Worm (Caenorhabditis elegans) whole organism, L1 larva: ENCODE results near the gene sec-24.1.

Experiments
- aha-1 ChIP-seq: fragments of 150-350 bp; optimal IDR thresholded peaks from 2 replicates; lab custom pipeline; 2014; ENCODE audit warnings: missing biosample characterization, missing genetic modification characterization
- ceh-82 ChIP-seq, 3 experiments: fragments of 150-350 bp in 1 of 3; sonication (generic microtip) in 2 of 3; optimal IDR thresholded peaks; 2 replicates each; lab custom pipeline; 2014 to 2017; ENCODE audit warnings: missing biosample characterization in 3 of 3, missing genetic modification characterization in 3 of 3
- ceh-90 ChIP-seq: sonication (generic microtip); optimal IDR thresholded peaks from 2 replicates; lab custom pipeline; 2016; ENCODE audit warnings: missing genetic modification characterization, missing compliant biosample characterization
- jun-1 ChIP-seq: fragments of 150-350 bp; optimal IDR thresholded peaks from 2 replicates; lab custom pipeline; 2014; ENCODE audit warnings: missing biosample characterization, missing genetic modification reagents, missing genetic modification characterization
- nhr-28 ChIP-seq: fragments of 150-350 bp; optimal IDR thresholded peaks from 2 replicates; lab custom pipeline; 2014; ENCODE audit warnings: missing biosample characterization, missing genetic modification characterization
- nhr-85 ChIP-seq: sonication (generic microtip); peaks from one replicate; lab custom pipeline; 2016; ENCODE audit warnings: missing genetic modification characterization, inconsistent platforms, missing compliant biosample characterization
- rnt-1 ChIP-seq: sonication (generic microtip); optimal IDR thresholded peaks from 2 replicates; lab custom pipeline; 2016; ENCODE audit warnings: mild to moderate bottlenecking, missing genetic modification characterization, moderate library complexity, missing compliant biosample characterization
- snpc-4 ChIP-seq: fragments of 150-350 bp; optimal IDR thresholded peaks from 2 replicates; lab custom pipeline; 2014; ENCODE audit warnings: missing biosample characterization, missing genetic modification characterization
- unc-30 ChIP-seq: sonication (generic microtip); optimal IDR thresholded peaks from 2 replicates; lab custom pipeline; 2017; ENCODE audit warnings: missing biosample characterization, missing genetic modification characterization

ce11 chrIV:11597079-11597478 lies 31.1 kb upstream of the sec-24.1 start:
- TF ChIP-seq ceh-90 (tag; lab: Kevin White, UChicago) (no peak), jun-1 (tag; lab: Kevin White, UChicago) (no peak), nhr-28 (no peak), nhr-85 (tag; lab: Kevin White, UChicago) (no peak), snpc-4 (no peak), ceh-82 (tag; optimal IDR thresholded peaks at IDR 0.05; lab: Kevin White, UChicago) (no peak), rnt-1 (tag; lab: Kevin White, UChicago) (no peak), unc-30 (tag; lab: Kevin White, UChicago) (no peak), aha-1 (no peak)
